Fruit fly (Drosophila melanogaster): ENCODE measurements around the gene Kap-alpha3.
A peak's percentile ranks its signal among the peaks of the same experiment; 100 is the strongest.

Gene Kap-alpha3

dm6 chr3R:9594251-9594581 is 16.7 kb upstream of the Kap-alpha3 start:
- TF ChIP-seq CG11902 (GFP tag; optimal IDR thresholded peaks at IDR 0.05) (peak; percentile 3), CG11762 (GFP tag; optimal IDR thresholded peaks at IDR 0.05; ENCODE audit: insufficient read depth) (no peak), CG34406 (GFP tag; optimal IDR thresholded peaks at IDR 0.05) (no peak), Hr39 (GFP tag; optimal IDR thresholded peaks at IDR 0.05) (no peak), CG3919 (GFP tag; optimal IDR thresholded peaks at IDR 0.05) (no peak), Hr4 (GFP tag; optimal IDR thresholded peaks at IDR 0.05) (peak; percentile 61), CG31627 (GFP tag; optimal IDR thresholded peaks at IDR 0.05) (no peak), CG6854 (GFP tag; optimal IDR thresholded peaks at IDR 0.05) (no peak), net (GFP tag; optimal IDR thresholded peaks at IDR 0.05) (peak; percentile 30), Hr38 (GFP tag; optimal IDR thresholded peaks at IDR 0.05) (no peak), acj6 (GFP tag; optimal IDR thresholded peaks at IDR 0.05) (peak; percentile 47), CG4318 (GFP tag; optimal IDR thresholded peaks at IDR 0.05) (no peak), dsx (GFP tag; optimal IDR thresholded peaks at IDR 0.05; ENCODE audit: poor library complexity, severe bottlenecking) (no peak), CG8319 (GFP tag; optimal IDR thresholded peaks at IDR 0.05) (no peak), fd59A (GFP tag; optimal IDR thresholded peaks at IDR 0.05) (peak; percentile 58), Sox102F (GFP tag; optimal IDR thresholded peaks at IDR 0.05) (no peak), CG6276 (GFP tag; optimal IDR thresholded peaks at IDR 0.05) (peak; percentile 58), Eip75B (GFP tag; optimal IDR thresholded peaks at IDR 0.05) (peak; percentile 10), salr (GFP tag; optimal IDR thresholded peaks at IDR 0.05) (peak in 1 of 2 experiments; percentile 11), Eip93F (GFP tag; optimal IDR thresholded peaks at IDR 0.05) (no peak), Gug (GFP tag; IDR thresholded peaks at IDR 0.05) (no peak), CG6808 (GFP tag; optimal IDR thresholded peaks at IDR 0.05) (peak; percentile 65), Ets96B (tag; optimal IDR thresholded peaks at IDR 0.05) (peak; percentile 23), CG16779 (tag; optimal IDR thresholded peaks at IDR 0.05) (no peak), Sox15 (GFP tag; optimal IDR thresholded peaks at IDR 0.05) (no peak), CG15336 (GFP tag; IDR thresholded peaks at IDR 0.05) (0 out of 2 replicates have a peak, but pooled peaks have one; percentile 4), eg (GFP tag; IDR thresholded peaks at IDR 0.05) (no peak), fkh (GFP tag; optimal IDR thresholded peaks at IDR 0.05) (no peak), CG11294 (GFP tag; IDR thresholded peaks at IDR 0.05) (no peak; the same call in 1 of the 2 replicates), Blimp-1 (GFP tag; optimal IDR thresholded peaks at IDR 0.05) (no peak), CG6163 (GFP tag; IDR thresholded peaks at IDR 0.05) (no peak), lz (GFP tag; optimal IDR thresholded peaks at IDR 0.05) (no peak), CG8119 (GFP tag; IDR thresholded peaks at IDR 0.05) (no peak; the same call in 2 of the 3 replicates), achi (GFP tag; optimal IDR thresholded peaks at IDR 0.05) (peak; percentile 37), CG10669 (GFP tag; optimal IDR thresholded peaks at IDR 0.05) (peak; percentile 16), spab (GFP tag; optimal IDR thresholded peaks at IDR 0.05) (peak; percentile 61), vri (GFP tag; optimal IDR thresholded peaks at IDR 0.05) (no peak), CG8632 (GFP tag; optimal IDR thresholded peaks at IDR 0.05) (peak; percentile 34), Lpt (GFP tag; optimal IDR thresholded peaks at IDR 0.05) (peak; percentile 13), svp (GFP tag) (no peak), Eip78C (GFP tag) (peak; percentile 37), OdsH (GFP tag; optimal IDR thresholded peaks at IDR 0.05) (peak; percentile 55), topi (GFP tag; optimal IDR thresholded peaks at IDR 0.05) (no peak), ss (GFP tag; optimal IDR thresholded peaks at IDR 0.05) (peak in 1 of 2 experiments; percentile 32), Sox14 (GFP tag; optimal IDR thresholded peaks at IDR 0.05) (peak; percentile 29), Smox (GFP tag; optimal IDR thresholded peaks at IDR 0.05) (no peak), Met (GFP tag; optimal IDR thresholded peaks at IDR 0.05) (no peak), pdm3 (GFP tag; optimal IDR thresholded peaks at IDR 0.05) (no peak), CG3032 (tag; optimal IDR thresholded peaks at IDR 0.05) (peak; percentile 12), CG10631 (GFP tag; optimal IDR thresholded peaks at IDR 0.05) (peak; percentile 59), dac (GFP tag; optimal IDR thresholded peaks at IDR 0.05) (no peak), cyc (GFP tag; optimal IDR thresholded peaks at IDR 0.05) (no peak), CG1621 (tag; optimal IDR thresholded peaks at IDR 0.05) (no peak)
